Fruit fly (Drosophila melanogaster) whole organism, embryonic: Measurements from ENCODE around the gene hgo.
A peak's percentile ranks its signal among the peaks of the same experiment; 100 is the strongest.

Experiments
- C15 ChIP-seq: fragments of 200-800 bp; sonication (Bioruptor generic); IDR thresholded peaks from 3 replicates; pipeline ENCODE4 v1.3.6; 2022; ENCODE audit warnings: missing biosample characterization, missing genetic modification characterization
- CG12744 ChIP-seq: fragments of 200-800 bp; sonication (Bioruptor generic); optimal IDR thresholded peaks from 2 replicates; lab custom pipeline; 2016; ENCODE audit warnings: missing biosample characterization, missing genetic modification characterization
- CG13287 ChIP-seq: fragments of 200-800 bp; sonication (Bioruptor generic); IDR thresholded peaks from 2 replicates; pipeline ENCODE4 v1.3.6; 2022; ENCODE audit warnings: missing biosample characterization, missing genetic modification characterization; ENCODE audit not compliant: partially characterized antibody
- CG15514 ChIP-seq: fragments of 200-800 bp; sonication (Bioruptor generic); optimal IDR thresholded peaks from 3 replicates; lab custom pipeline; 2017; ENCODE audit warnings: missing biosample characterization, missing genetic modification characterization, mild to moderate bottlenecking, moderate library complexity, missing genetic modification reagents
- CG1602 ChIP-seq: fragments of 200-800 bp; sonication (Bioruptor generic); optimal IDR thresholded peaks from 3 replicates; lab custom pipeline; 2016; ENCODE audit warnings: missing biosample characterization, missing genetic modification characterization
- CG17612 ChIP-seq: fragments of 200-800 bp; sonication (Bioruptor generic); IDR thresholded peaks from 2 replicates; pipeline ENCODE4 v1.3.6; 2022; ENCODE audit warnings: missing biosample characterization, missing genetic modification characterization
- CG18764 ChIP-seq: fragments of 200-800 bp; sonication (Bioruptor generic); optimal IDR thresholded peaks from 3 replicates; lab custom pipeline; 2016; ENCODE audit warnings: missing biosample characterization, missing genetic modification characterization
- CG2875 ChIP-seq: fragments of 200-800 bp; sonication (Bioruptor generic); optimal IDR thresholded peaks from 2 replicates; lab custom pipeline; 2017; ENCODE audit warnings: missing biosample characterization, mild to moderate bottlenecking, missing genetic modification characterization, missing genetic modification reagents
- CG2889 ChIP-seq: fragments of 200-800 bp; sonication (Bioruptor generic); IDR thresholded peaks from 3 replicates; pipeline ENCODE4 v1.3.6; 2022; ENCODE audit warnings: missing biosample characterization, missing genetic modification characterization
- CG34224 ChIP-seq: fragments of 200-800 bp; sonication (Bioruptor generic); IDR thresholded peaks from 3 replicates; pipeline ENCODE4 v1.3.6; 2022; ENCODE audit warnings: missing biosample characterization, missing genetic modification characterization; ENCODE audit not compliant: partially characterized antibody
- CG34376 ChIP-seq: fragments of 200-800 bp; sonication (Bioruptor generic); optimal IDR thresholded peaks from 2 replicates; lab custom pipeline; 2018; ENCODE audit warnings: missing biosample characterization, mild to moderate bottlenecking, missing genetic modification characterization
- CG3995 ChIP-seq: fragments of 200-800 bp; sonication (Bioruptor generic); optimal IDR thresholded peaks from 3 replicates; lab custom pipeline; 2016; ENCODE audit warnings: missing biosample characterization, missing genetic modification characterization
- CG6683 ChIP-seq: fragments of 200-800 bp; sonication (Bioruptor generic); optimal IDR thresholded peaks from 2 replicates; lab custom pipeline; 2017; ENCODE audit warnings: missing biosample characterization, mild to moderate bottlenecking, missing genetic modification characterization, missing genetic modification reagents
- CG8924 ChIP-seq: fragments of 200-800 bp; optimal IDR thresholded peaks from 3 replicates; lab custom pipeline; 2019; ENCODE audit warnings: missing biosample characterization, mild to moderate bottlenecking, missing genetic modification characterization, moderate library complexity
- CG9609 ChIP-seq: fragments of 200-800 bp; sonication (Bioruptor generic); optimal IDR thresholded peaks from 3 replicates; lab custom pipeline; 2016; ENCODE audit warnings: missing biosample characterization, missing genetic modification characterization
- CG9797 ChIP-seq: fragments of 200-800 bp; sonication (Bioruptor generic); optimal IDR thresholded peaks from 3 replicates; lab custom pipeline; 2018; ENCODE audit warnings: missing biosample characterization, mild to moderate bottlenecking, missing genetic modification characterization
- CTCF ChIP-seq: fragments of 200-800 bp; sonication (Bioruptor generic); optimal IDR thresholded peaks from 2 replicates; lab custom pipeline; 2017; ENCODE audit warnings: missing biosample characterization, mild to moderate bottlenecking, missing genetic modification characterization, moderate library complexity
- Chrac-16 ChIP-seq: fragments of 200-800 bp; sonication (Bioruptor generic); optimal IDR thresholded peaks from 3 replicates; lab custom pipeline; 2016; ENCODE audit warnings: missing biosample characterization, missing genetic modification characterization
- Ets65A ChIP-seq: fragments of 200-800 bp; sonication (Bioruptor generic); peaks from one replicate; lab custom pipeline; 2016; ENCODE audit warnings: missing biosample characterization, missing genetic modification characterization
- HHEX ChIP-seq: fragments of 200-800 bp; sonication (Bioruptor generic); optimal IDR thresholded peaks from 3 replicates; lab custom pipeline; 2017; ENCODE audit warnings: missing biosample characterization, mild to moderate bottlenecking, missing genetic modification characterization, missing genetic modification reagents
- HmgD ChIP-seq: fragments of 200-800 bp; sonication (Bioruptor generic); optimal IDR thresholded peaks from 3 replicates; lab custom pipeline; 2016; ENCODE audit warnings: missing biosample characterization, missing genetic modification characterization
- Hr51 ChIP-seq, 2 experiments: fragments of 200-800 bp; sonication (Bioruptor generic); optimal IDR thresholded peaks; 2 replicates in 1 of 2; 3 replicates in 1 of 2; lab custom pipeline; 2016 to 2018; ENCODE audit warnings: missing biosample characterization in 2 of 2, missing genetic modification characterization in 2 of 2, mild to moderate bottlenecking in 1 of 2, moderate library complexity in 1 of 2
- Lpt ChIP-seq: fragments of >200 bp; optimal IDR thresholded peaks from 2 replicates; lab custom pipeline; 2018; ENCODE audit warnings: missing biosample characterization, missing genetic modification characterization
- Med ChIP-seq: fragments of 200-800 bp; sonication (Bioruptor generic); peaks from one replicate; lab custom pipeline; 2016; ENCODE audit warnings: missing biosample characterization, missing genetic modification characterization, mild to moderate bottlenecking, inconsistent platforms, moderate library complexity
- Meics ChIP-seq: fragments of 200-800 bp; sonication (Bioruptor generic); optimal IDR thresholded peaks from 2 replicates; lab custom pipeline; 2017; ENCODE audit warnings: missing biosample characterization, mild to moderate bottlenecking, missing genetic modification characterization
- Nf-YB ChIP-seq: fragments of 200-800 bp; sonication (Bioruptor generic); optimal IDR thresholded peaks from 3 replicates; lab custom pipeline; 2019; ENCODE audit warnings: missing biosample characterization, mild to moderate bottlenecking, missing genetic modification characterization, moderate library complexity
- NfI ChIP-seq: fragments of 200-800 bp; sonication (Bioruptor generic); optimal IDR thresholded peaks from 3 replicates; lab custom pipeline; 2018; ENCODE audit warnings: missing biosample characterization, mild to moderate bottlenecking, missing genetic modification characterization, moderate library complexity
- Oli ChIP-seq: fragments of 200-800 bp; sonication (Bioruptor generic); optimal IDR thresholded peaks from 2 replicates; lab custom pipeline; 2018; ENCODE audit warnings: missing biosample characterization, mild to moderate bottlenecking, missing genetic modification characterization, moderate library complexity
- Sry-δ ChIP-seq: fragments of 200-800 bp; sonication (Bioruptor generic); optimal IDR thresholded peaks from 2 replicates; lab custom pipeline; 2016; ENCODE audit warnings: missing biosample characterization, missing genetic modification characterization
- Ssrp ChIP-seq: fragments of 200-800 bp; sonication (Bioruptor generic); optimal IDR thresholded peaks from 2 replicates; lab custom pipeline; 2018; ENCODE audit warnings: missing biosample characterization, mild to moderate bottlenecking, missing genetic modification characterization, moderate library complexity
- Stat92E ChIP-seq, 3 experiments: fragments of >200 bp in 2 of 3; fragments of 200-800 bp in 1 of 3; sonication (Bioruptor generic) in 1 of 3; optimal IDR thresholded peaks; 2 replicates each; lab custom pipeline; 2017 to 2019; ENCODE audit warnings: missing biosample characterization in 3 of 3, missing genetic modification characterization in 3 of 3, mild to moderate bottlenecking in 1 of 3, moderate library complexity in 1 of 3
- YL-1 ChIP-seq: fragments of 200-800 bp; sonication (Bioruptor generic); optimal IDR thresholded peaks from 3 replicates; lab custom pipeline; 2017; ENCODE audit warnings: missing biosample characterization, mild to moderate bottlenecking, missing genetic modification characterization
- bigmax ChIP-seq: fragments of 200-800 bp; sonication (Bioruptor generic); optimal IDR thresholded peaks from 2 replicates; lab custom pipeline; 2018; ENCODE audit warnings: missing biosample characterization, mild to moderate bottlenecking, missing genetic modification characterization
- br ChIP-seq: fragments of >200 bp; optimal IDR thresholded peaks from 2 replicates; lab custom pipeline; 2017
- ewg ChIP-seq: fragments of 200-800 bp; sonication (Bioruptor generic); optimal IDR thresholded peaks from 3 replicates; lab custom pipeline; 2017; ENCODE audit warnings: mild to moderate bottlenecking, missing biosample characterization, missing genetic modification reagents, missing genetic modification characterization
- gce ChIP-seq: fragments of 200-800 bp; sonication (Bioruptor generic); IDR thresholded peaks from 3 replicates; pipeline ENCODE4 v1.3.6; 2022; ENCODE audit warnings: missing biosample characterization, missing genetic modification characterization
- gem ChIP-seq: fragments of 200-800 bp; sonication (Bioruptor generic); optimal IDR thresholded peaks from 2 replicates; lab custom pipeline; 2019; ENCODE audit warnings: missing biosample characterization, mild to moderate bottlenecking, missing genetic modification characterization, moderate library complexity
- gro ChIP-seq: fragments of 200-800 bp; sonication (Bioruptor generic); optimal IDR thresholded peaks from 2 replicates; lab custom pipeline; 2016; ENCODE audit warnings: missing biosample characterization, missing genetic modification characterization
- gsb ChIP-seq: fragments of 200-800 bp; sonication (Bioruptor generic); IDR thresholded peaks from 2 replicates; pipeline ENCODE4 v1.3.6; 2022; ENCODE audit warnings: missing biosample characterization, missing genetic modification characterization
- hb ChIP-seq: fragments of 200-800 bp; sonication (Bioruptor generic); IDR thresholded peaks from 3 replicates; pipeline ENCODE4 v1.3.6; 2022; ENCODE audit warnings: missing biosample characterization, missing genetic modification characterization; ENCODE audit not compliant: partially characterized antibody
- hkb ChIP-seq, 2 experiments: fragments of 200-800 bp in 1 of 2; fragments of >200 bp in 1 of 2; sonication (Bioruptor generic) in 1 of 2; IDR thresholded peaks in 1 of 2; optimal IDR thresholded peaks in 1 of 2; 2 replicates each; pipeline versions ENCODE4 v1.3.6 to Lab custom; 2017 to 2022; ENCODE audit warnings: missing biosample characterization in 1 of 2, missing genetic modification characterization in 1 of 2
- odd ChIP-seq: fragments of 200-800 bp; sonication (Bioruptor generic); optimal IDR thresholded peaks from 2 replicates; lab custom pipeline; 2017; ENCODE audit warnings: missing biosample characterization, mild to moderate bottlenecking, missing genetic modification characterization
- onecut ChIP-seq: fragments of 200-800 bp; sonication (Bioruptor generic); IDR thresholded peaks from 2 replicates; pipeline ENCODE4 v1.3.6; 2022; ENCODE audit warnings: missing biosample characterization, missing genetic modification characterization
- phol ChIP-seq: fragments of 200-800 bp; sonication (Bioruptor generic); optimal IDR thresholded peaks from 3 replicates; lab custom pipeline; 2018; ENCODE audit warnings: missing biosample characterization, mild to moderate bottlenecking, missing genetic modification characterization, moderate library complexity
- sd ChIP-seq: fragments of 200-800 bp; sonication (Bioruptor generic); optimal IDR thresholded peaks from 3 replicates; lab custom pipeline; 2018; ENCODE audit warnings: missing biosample characterization, mild to moderate bottlenecking, missing genetic modification characterization, moderate library complexity
- slbo ChIP-seq: fragments of 200-800 bp; sonication (Bioruptor generic); IDR thresholded peaks from 2 replicates; pipeline ENCODE4 v1.3.6; 2022; ENCODE audit warnings: missing biosample characterization, missing genetic modification characterization
- slp2 ChIP-seq: fragments of 200-800 bp; sonication (Bioruptor generic); optimal IDR thresholded peaks from 2 replicates; lab custom pipeline; 2016; ENCODE audit warnings: missing biosample characterization, missing genetic modification characterization
- sug ChIP-seq: fragments of 200-800 bp; optimal IDR thresholded peaks from 2 replicates; lab custom pipeline; 2019; ENCODE audit warnings: missing biosample characterization, mild to moderate bottlenecking, missing genetic modification characterization, moderate library complexity
- tx ChIP-seq: fragments of 200-800 bp; sonication (Bioruptor generic); optimal IDR thresholded peaks from 2 replicates; lab custom pipeline; 2016; ENCODE audit warnings: missing biosample characterization, missing genetic modification characterization
- z ChIP-seq: fragments of 200-800 bp; sonication (Bioruptor generic); IDR thresholded peaks from 3 replicates; pipeline ENCODE4 v1.3.6; 2022; ENCODE audit warnings: missing biosample characterization, missing genetic modification characterization
- zen2 ChIP-seq: fragments of 200-800 bp; sonication (Bioruptor generic); IDR thresholded peaks from 3 replicates; pipeline ENCODE4 v1.3.6; 2022; ENCODE audit warnings: missing biosample characterization, missing genetic modification characterization; ENCODE audit not compliant: partially characterized antibody

Gene hgo

dm6 chr2L:11178826-11179391, 42.7 kb downstream of the hgo start, which contains the start of gene Boh2 (continued):
- TF ChIP-seq CG12744 (GFP tag; lab: Kevin White, UChicago) (no peak), CG18764 (GFP tag; lab: Kevin White, UChicago) (no peak), Ets65A (GFP tag; lab: Kevin White, UChicago) (peak; percentile 11), HHEX (GFP tag; lab: Kevin White, UChicago) (no peak), Oli (no peak), gro (peak; percentile 15), Ssrp (tag; lab: Kevin White, UChicago) (no peak), bigmax (GFP tag; lab: Kevin White, UChicago) (no peak), Hr51 (GFP tag; optimal IDR thresholded peaks at IDR 0.05; lab: Kevin White, UChicago) (no peak), slbo (no peak; the same call in 1 of the 2 replicates), zen2 (no peak), br (no peak), tx (GFP tag; lab: Kevin White, UChicago) (no peak), Chrac-16 (GFP tag; lab: Kevin White, UChicago) (no peak), CG1602 (GFP tag; lab: Kevin White, UChicago) (no peak), CG9797 (GFP tag; lab: Kevin White, UChicago) (peak; percentile 78), HmgD (no peak), gsb (GFP tag; lab: Robert Waterston, UW) (no peak), sug (no peak), sd (tag; lab: Kevin White, UChicago) (no peak), C15 (no peak), gce (no peak), CG34376 (no peak), phol (peak; percentile 8), odd (no peak), CTCF (GFP tag; lab: Kevin White, UChicago) (peak; percentile 7), CG34224 (GFP tag; lab: Robert Waterston, UW) (no peak), YL-1 (GFP tag; lab: Kevin White, UChicago) (peak; percentile 7), Nf-YB (GFP tag; lab: Kevin White, UChicago) (no peak), slp2 (GFP tag; lab: Kevin White, UChicago) (no peak), z (GFP tag; lab: Robert Waterston, UW) (no peak), hb (GFP tag; lab: Robert Waterston, UW) (no peak), CG13287 (0 out of 2 replicates have a peak, but pooled peaks have one; percentile 20), Meics (GFP tag; lab: Kevin White, UChicago) (no peak), Stat92E (GFP tag; optimal IDR thresholded peaks at IDR 0.05; lab: Kevin White, UChicago) (no peak), CG8924 (tag; lab: Kevin White, UChicago) (no peak), ewg (peak; percentile 100), hkb (optimal IDR thresholded peaks at IDR 0.05; lab: Kevin White, UChicago) (no peak), hkb (GFP tag; IDR thresholded peaks at IDR 0.05; lab: Robert Waterston, UW) (no peak), CG6683 (no peak), onecut (GFP tag; lab: Robert Waterston, UW) (no peak), gem (tag; lab: Kevin White, UChicago) (no peak), CG2875 (GFP tag; lab: Kevin White, UChicago) (no peak), Sry-δ (GFP tag; lab: Kevin White, UChicago) (peak; percentile 32), CG17612 (GFP tag; lab: Robert Waterston, UW) (no peak), CG15514 (GFP tag; lab: Kevin White, UChicago) (peak; percentile 23), CG3995 (GFP tag; lab: Kevin White, UChicago) (no peak), CG9609 (GFP tag; lab: Kevin White, UChicago) (no peak), Lpt (GFP tag; lab: Kevin White, UChicago) (no peak), NfI (GFP tag; lab: Kevin White, UChicago) (no peak), CG2889 (GFP tag; lab: Robert Waterston, UW) (no peak), Med (GFP tag; lab: Kevin White, UChicago) (peak; percentile 27)
